Fruit fly (Drosophila melanogaster): ENCODE results near the gene CG4766.

Gene CG4766

dm6 chrX:6000747-6001426 is at the start of gene CG4766 (continued):
- TF ChIP-seq kni (GFP tag; optimal IDR thresholded peaks at IDR 0.05) (peak; percentile 83), CG3838 (GFP tag; optimal IDR thresholded peaks at IDR 0.05) (peak; percentile 44), E2f1 (GFP tag; IDR thresholded peaks at IDR 0.05) (peak; percentile 72), Xbp1 (GFP tag; optimal IDR thresholded peaks at IDR 0.05) (peak; percentile 84), Fer1 (GFP tag; optimal IDR thresholded peaks at IDR 0.05) (peak; percentile 84), gsb-n (tag; optimal IDR thresholded peaks at IDR 0.05) (peak; percentile 87), Hsf (GFP tag; optimal IDR thresholded peaks at IDR 0.05) (peak; percentile 86), Dp (GFP tag; optimal IDR thresholded peaks at IDR 0.05) (no peak), crp (GFP tag; optimal IDR thresholded peaks at IDR 0.05) (peak in 1 of 2 experiments; percentile 40), CG17568 (GFP tag; optimal IDR thresholded peaks at IDR 0.05) (peak; percentile 36), jigr1 (GFP tag; IDR thresholded peaks at IDR 0.05) (no peak), Mrtf (GFP tag; IDR thresholded peaks at IDR 0.05) (peak; percentile 51; the same call in 1 of the 3 replicates), Sry-β (GFP tag; optimal IDR thresholded peaks at IDR 0.05) (peak; percentile 14), CG12391 (tag; optimal IDR thresholded peaks at IDR 0.05) (peak; percentile 90), abd-A (tag; optimal IDR thresholded peaks at IDR 0.05) (peak; percentile 74), CG13775 (GFP tag; optimal IDR thresholded peaks at IDR 0.05) (peak; percentile 87), CG12071 (GFP tag; optimal IDR thresholded peaks at IDR 0.05) (peak; percentile 61), bcd (GFP tag; optimal IDR thresholded peaks at IDR 0.05) (peak; percentile 86), Aef1 (GFP tag; IDR thresholded peaks at IDR 0.05) (peak; percentile 54; the same call in 2 of the 3 replicates), MBD-R2 (GFP tag; IDR thresholded peaks at IDR 0.05) (peak; percentile 27; the same call in 1 of the 2 replicates), ranshi (GFP tag; IDR thresholded peaks at IDR 0.05) (peak; percentile 74), CG12744 (GFP tag; optimal IDR thresholded peaks at IDR 0.05) (peak; percentile 59), sqz (GFP tag; optimal IDR thresholded peaks at IDR 0.05) (peak; percentile 85), NK7.1 (GFP tag; optimal IDR thresholded peaks at IDR 0.05) (peak; percentile 65), nmo (GFP tag; optimal IDR thresholded peaks at IDR 0.05) (peak; percentile 93), psq (GFP tag; optimal IDR thresholded peaks at IDR 0.05) (peak; percentile 44), CG2202 (tag; optimal IDR thresholded peaks at IDR 0.05) (peak; percentile 84), CG2120 (GFP tag; optimal IDR thresholded peaks at IDR 0.05) (peak; percentile 80), D19A (tag; optimal IDR thresholded peaks at IDR 0.05) (peak; percentile 85), kah (GFP tag; optimal IDR thresholded peaks at IDR 0.05) (peak; percentile 57), Xrp1 (GFP tag; IDR thresholded peaks at IDR 0.05) (peak; percentile 92), CG18476 (GFP tag; optimal IDR thresholded peaks at IDR 0.05) (peak; percentile 68), wor (GFP tag; IDR thresholded peaks at IDR 0.05) (peak; percentile 74), CG6654 (GFP tag; optimal IDR thresholded peaks at IDR 0.05) (peak; percentile 57), CG7839 (tag; optimal IDR thresholded peaks at IDR 0.05) (peak; percentile 91), Sin3A (optimal IDR thresholded peaks at IDR 0.05) (no peak), Meics (GFP tag; optimal IDR thresholded peaks at IDR 0.05) (peak; percentile 78), CG10654 (GFP tag; optimal IDR thresholded peaks at IDR 0.05) (peak; percentile 72), CG16813 (GFP tag; IDR thresholded peaks at IDR 0.05; ENCODE audit: partially characterized antibody) (no peak), her (GFP tag; optimal IDR thresholded peaks at IDR 0.05) (peak; percentile 47), seq (GFP tag; IDR thresholded peaks at IDR 0.05) (peak; percentile 79), sr (GFP tag; IDR thresholded peaks at IDR 0.05) (no peak), twi (tag; optimal IDR thresholded peaks at IDR 0.05) (peak; percentile 79), tup (GFP tag; optimal IDR thresholded peaks at IDR 0.05) (peak; percentile 30), H2.0 (GFP tag; IDR thresholded peaks at IDR 0.05) (peak; percentile 74), luna (GFP tag; optimal IDR thresholded peaks at IDR 0.05) (no peak), CG13296 (GFP tag; optimal IDR thresholded peaks at IDR 0.05) (peak; percentile 78), bigmax (GFP tag; optimal IDR thresholded peaks at IDR 0.05) (no peak), CG12769 (tag; optimal IDR thresholded peaks at IDR 0.05) (peak; percentile 64), CG12219 (GFP tag; optimal IDR thresholded peaks at IDR 0.05) (peak; percentile 74)

Measured in whole organism, embryonic.